Worm (Caenorhabditis elegans): Measurements from ENCODE around the gene C06G3.3.

- TF ChIP-seq fkh-3 (tag; optimal IDR thresholded peaks at IDR 0.05) (no peak), let-607 (tag; optimal IDR thresholded peaks at IDR 0.05) (no peak)
These were observed 4.9 kb upstream of the C06G3.3 start for ce11 chrIV:7031019-7031418.

Measured in whole organism, young adult.